Fruit fly (Drosophila melanogaster): Measurements from ENCODE around the gene Coprox.

The Coprox gene

DNA sequence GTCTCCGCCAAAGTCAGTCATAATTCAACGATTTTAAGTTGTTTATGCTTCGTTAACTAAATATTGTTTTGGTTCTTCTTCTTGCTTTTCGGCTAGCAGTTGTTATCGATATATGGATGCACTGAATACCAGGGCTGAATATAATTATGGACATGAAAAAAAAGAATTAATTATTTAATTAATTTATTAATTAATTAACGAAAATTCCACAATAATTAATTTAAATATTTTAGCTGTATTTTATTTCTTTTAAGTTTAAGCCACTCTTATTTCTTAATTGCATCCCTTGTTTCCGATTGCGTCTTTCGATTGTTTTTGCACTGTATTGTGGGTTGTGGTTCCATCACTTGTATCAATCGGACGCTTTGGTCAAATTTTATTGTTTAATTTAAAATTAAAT lies 14.1 kb upstream of the Coprox start, which contains the start of the genes Gas41 and SA1 (continued):
- TF ChIP-seq btn (GFP tag; optimal IDR thresholded peaks at IDR 0.05) (no peak), Hr78 (GFP tag; optimal IDR thresholded peaks at IDR 0.05) (no peak), CG7556 (GFP tag; optimal IDR thresholded peaks at IDR 0.05) (peak; percentile 78), ATbp (GFP tag; optimal IDR thresholded peaks at IDR 0.05) (peak; percentile 77), Doc3 (GFP tag; IDR thresholded peaks at IDR 0.05; ENCODE audit: partially characterized antibody) (peak; percentile 59; the same call in 1 of the 3 replicates), Dll (GFP tag; IDR thresholded peaks at IDR 0.05; ENCODE audit: partially characterized antibody) (peak; percentile 69; the same call in 3 of the 4 replicates), CG3065 (GFP tag; optimal IDR thresholded peaks at IDR 0.05) (peak; percentile 84), Drgx (GFP tag; IDR thresholded peaks at IDR 0.05) (peak; percentile 86), br (optimal IDR thresholded peaks at IDR 0.05) (no peak), maf-S (GFP tag; optimal IDR thresholded peaks at IDR 0.05) (no peak), CG18764 (GFP tag; optimal IDR thresholded peaks at IDR 0.05) (peak; percentile 83), ash1 (GFP tag; optimal IDR thresholded peaks at IDR 0.05) (no peak), CG4854 (GFP tag; optimal IDR thresholded peaks at IDR 0.05) (no peak), toy (GFP tag; IDR thresholded peaks at IDR 0.05) (peak; percentile 76), Rx (GFP tag; IDR thresholded peaks at IDR 0.05) (peak; percentile 61), CG12659 (GFP tag; optimal IDR thresholded peaks at IDR 0.05) (peak; percentile 90), org-1 (GFP tag; optimal IDR thresholded peaks at IDR 0.05) (no peak), gro (GFP tag; optimal IDR thresholded peaks at IDR 0.05) (peak; percentile 41), ham (GFP tag; IDR thresholded peaks at IDR 0.05) (peak; percentile 62; the same call in 1 of the 2 replicates), CG4730 (GFP tag; IDR thresholded peaks at IDR 0.05) (peak; percentile 91), CG17359 (tag; optimal IDR thresholded peaks at IDR 0.05) (peak; percentile 93), Awh (GFP tag; IDR thresholded peaks at IDR 0.05) (peak; percentile 90), kni (GFP tag; optimal IDR thresholded peaks at IDR 0.05) (no peak), Abd-B (GFP tag; optimal IDR thresholded peaks at IDR 0.05) (no peak), Poxn (GFP tag; IDR thresholded peaks at IDR 0.05) (no peak), Sin3A (optimal IDR thresholded peaks at IDR 0.05) (no peak), nau (GFP tag; optimal IDR thresholded peaks at IDR 0.05) (no peak), Dfd (GFP tag; optimal IDR thresholded peaks at IDR 0.05) (no peak), CG3163 (GFP tag; optimal IDR thresholded peaks at IDR 0.05) (no peak), GATAe (GFP tag; conservative IDR thresholded peaks at IDR 0.05) (no peak; the same call in 1 of the 2 replicates), CG12299 (tag; optimal IDR thresholded peaks at IDR 0.05) (peak; percentile 35), Antp (GFP tag; optimal IDR thresholded peaks at IDR 0.05) (peak; percentile 18), jumu (GFP tag; optimal IDR thresholded peaks at IDR 0.05) (peak; percentile 70), gem (tag; optimal IDR thresholded peaks at IDR 0.05) (peak; percentile 97), chinmo (GFP tag; IDR thresholded peaks at IDR 0.05; ENCODE audit: partially characterized antibody) (0 out of 4 replicates have a peak, but pooled peaks have one; percentile 70), Fer3 (tag; optimal IDR thresholded peaks at IDR 0.05) (peak; percentile 92), CG4707 (GFP tag; optimal IDR thresholded peaks at IDR 0.05) (peak; percentile 52), gcm (GFP tag; optimal IDR thresholded peaks at IDR 0.05) (peak; percentile 93), CG17912 (GFP tag; optimal IDR thresholded peaks at IDR 0.05) (peak; percentile 26), D (optimal IDR thresholded peaks at IDR 0.05) (no peak), D (GFP tag; optimal IDR thresholded peaks at IDR 0.05) (peak; percentile 38), Oli (tag; optimal IDR thresholded peaks at IDR 0.05) (peak; percentile 71), CG5245 (GFP tag; optimal IDR thresholded peaks at IDR 0.05) (no peak), B-H1 (GFP tag; IDR thresholded peaks at IDR 0.05) (peak; percentile 86), CG10267 (tag; optimal IDR thresholded peaks at IDR 0.05) (peak; percentile 83), Optix (GFP tag; IDR thresholded peaks at IDR 0.05) (no peak), pnt (GFP tag; optimal IDR thresholded peaks at IDR 0.05) (peak; percentile 48), bbx (GFP tag; IDR thresholded peaks at IDR 0.05; ENCODE audit: partially characterized antibody) (peak; percentile 62; the same call in 1 of the 2 replicates), CG15601 (tag; optimal IDR thresholded peaks at IDR 0.05) (no peak), fd96Cb (tag; optimal IDR thresholded peaks at IDR 0.05) (peak; percentile 72), oc (tag; optimal IDR thresholded peaks at IDR 0.05) (no peak)
